Fruit fly (Drosophila melanogaster): Measurements from ENCODE around the gene CG13606.

The CG13606 gene

DNA sequence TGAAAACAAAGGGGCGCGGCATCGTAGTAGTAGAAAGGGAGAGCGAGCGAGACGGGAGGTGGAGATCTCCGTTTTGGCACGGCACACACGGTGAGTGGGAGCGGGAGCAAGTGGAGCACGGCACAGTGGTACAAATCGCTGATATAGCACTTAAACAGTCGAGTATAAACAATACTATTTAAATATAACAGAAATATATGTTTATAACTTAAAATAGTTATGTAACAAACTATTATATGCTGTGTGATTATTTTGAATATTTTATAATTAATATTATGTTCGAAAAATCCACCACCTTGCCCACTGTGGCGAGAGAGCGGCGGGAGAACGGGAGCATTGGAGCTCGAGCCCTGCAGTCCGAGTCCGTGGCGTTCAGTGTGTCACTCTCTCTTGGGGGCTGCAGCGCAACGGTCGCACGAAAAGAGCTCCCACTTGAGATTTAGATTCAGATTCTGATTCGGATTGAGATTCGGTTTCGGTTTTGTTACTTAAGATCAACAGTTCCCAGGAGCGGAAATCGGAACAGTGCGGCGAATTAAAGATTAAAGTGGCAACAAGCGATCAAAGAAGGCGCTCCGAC, 31.3 kb upstream of the CG13606 start, which contains the start of gene Kal1:
Gene Kal1 (plus strand): TSS at position 383 of the 580 bp plus-strand sequence.
- TF ChIP-seq CG11762 (GFP tag; optimal IDR thresholded peaks at IDR 0.05; ENCODE audit: insufficient read depth) (peak; percentile 96), CG9139 (GFP tag; optimal IDR thresholded peaks at IDR 0.05) (peak; percentile 98), acj6 (GFP tag; optimal IDR thresholded peaks at IDR 0.05) (peak; percentile 98), pdm3 (GFP tag; optimal IDR thresholded peaks at IDR 0.05) (peak; percentile 91), Gug (GFP tag; IDR thresholded peaks at IDR 0.05) (peak; percentile 96), spab (GFP tag; optimal IDR thresholded peaks at IDR 0.05) (peak; percentile 98), cyc (GFP tag; optimal IDR thresholded peaks at IDR 0.05) (peak; percentile 91), Eip93F (GFP tag; optimal IDR thresholded peaks at IDR 0.05) (peak; percentile 97), Hr4 (GFP tag; optimal IDR thresholded peaks at IDR 0.05) (peak; percentile 92), CG3032 (tag; optimal IDR thresholded peaks at IDR 0.05) (peak; percentile 98), eg (GFP tag; IDR thresholded peaks at IDR 0.05) (peak; percentile 97), CG7368 (GFP tag; optimal IDR thresholded peaks at IDR 0.05) (peak; percentile 97), fkh (GFP tag; optimal IDR thresholded peaks at IDR 0.05) (peak; percentile 36), Sox14 (GFP tag; optimal IDR thresholded peaks at IDR 0.05) (peak; percentile 93), CG1621 (tag; optimal IDR thresholded peaks at IDR 0.05) (peak; percentile 97), CG6792 (GFP tag; optimal IDR thresholded peaks at IDR 0.05) (peak; percentile 99), CG10631 (GFP tag; optimal IDR thresholded peaks at IDR 0.05) (peak; percentile 97), dac (GFP tag; optimal IDR thresholded peaks at IDR 0.05) (peak; percentile 92), CG11294 (GFP tag; IDR thresholded peaks at IDR 0.05) (peak; percentile 94), CG34406 (GFP tag; optimal IDR thresholded peaks at IDR 0.05) (peak; percentile 99), Sox102F (GFP tag; optimal IDR thresholded peaks at IDR 0.05) (peak; percentile 96), CG8119 (GFP tag; IDR thresholded peaks at IDR 0.05) (peak; percentile 99), CG8632 (GFP tag; optimal IDR thresholded peaks at IDR 0.05) (peak; percentile 98), salr (GFP tag; optimal IDR thresholded peaks at IDR 0.05) (peak; percentile 91 to 94), esn (GFP tag; optimal IDR thresholded peaks at IDR 0.05) (peak; percentile 98), Lpt (GFP tag; optimal IDR thresholded peaks at IDR 0.05) (peak; percentile 93), CG6854 (GFP tag; optimal IDR thresholded peaks at IDR 0.05) (peak; percentile 98), lz (GFP tag; optimal IDR thresholded peaks at IDR 0.05) (peak; percentile 91), CG6276 (GFP tag; optimal IDR thresholded peaks at IDR 0.05) (peak; percentile 96), Ets96B (tag; optimal IDR thresholded peaks at IDR 0.05) (peak; percentile 99), fd85E (GFP tag; optimal IDR thresholded peaks at IDR 0.05) (peak; percentile 92), CG10669 (GFP tag; optimal IDR thresholded peaks at IDR 0.05) (peak; percentile 97), Hr39 (GFP tag; optimal IDR thresholded peaks at IDR 0.05) (peak; percentile 81), topi (GFP tag; optimal IDR thresholded peaks at IDR 0.05) (peak; percentile 93), CG3919 (GFP tag; optimal IDR thresholded peaks at IDR 0.05) (peak; percentile 98), CG8319 (GFP tag; optimal IDR thresholded peaks at IDR 0.05) (peak; percentile 94), CG32006 (GFP tag; optimal IDR thresholded peaks at IDR 0.05) (peak; percentile 97), CG6163 (GFP tag; IDR thresholded peaks at IDR 0.05) (peak; percentile 98), CG4318 (GFP tag; optimal IDR thresholded peaks at IDR 0.05) (peak; percentile 87), dsx (GFP tag; optimal IDR thresholded peaks at IDR 0.05; ENCODE audit: poor library complexity, severe bottlenecking) (peak; percentile 98), Blimp-1 (GFP tag; optimal IDR thresholded peaks at IDR 0.05) (peak; percentile 94), vri (GFP tag; optimal IDR thresholded peaks at IDR 0.05) (peak; percentile 96), CG31627 (GFP tag; optimal IDR thresholded peaks at IDR 0.05) (peak; percentile 84), Ets21C (GFP tag; optimal IDR thresholded peaks at IDR 0.05) (peak; percentile 76), fd59A (GFP tag; optimal IDR thresholded peaks at IDR 0.05) (peak; percentile 98), CG16779 (tag; optimal IDR thresholded peaks at IDR 0.05) (peak; percentile 97), Met (GFP tag; optimal IDR thresholded peaks at IDR 0.05) (peak; percentile 92), net (GFP tag; optimal IDR thresholded peaks at IDR 0.05) (peak; percentile 97), CG6808 (GFP tag; optimal IDR thresholded peaks at IDR 0.05) (peak; percentile 98), Eip78C (GFP tag) (peak; percentile 99), Hr38 (GFP tag; optimal IDR thresholded peaks at IDR 0.05) (no peak)
